Fruit fly (Drosophila melanogaster): ENCODE measurements around the gene GstT3.
A peak's percentile ranks its signal among the peaks of the same experiment; 100 is the strongest.

GstT3 gene

DNA sequence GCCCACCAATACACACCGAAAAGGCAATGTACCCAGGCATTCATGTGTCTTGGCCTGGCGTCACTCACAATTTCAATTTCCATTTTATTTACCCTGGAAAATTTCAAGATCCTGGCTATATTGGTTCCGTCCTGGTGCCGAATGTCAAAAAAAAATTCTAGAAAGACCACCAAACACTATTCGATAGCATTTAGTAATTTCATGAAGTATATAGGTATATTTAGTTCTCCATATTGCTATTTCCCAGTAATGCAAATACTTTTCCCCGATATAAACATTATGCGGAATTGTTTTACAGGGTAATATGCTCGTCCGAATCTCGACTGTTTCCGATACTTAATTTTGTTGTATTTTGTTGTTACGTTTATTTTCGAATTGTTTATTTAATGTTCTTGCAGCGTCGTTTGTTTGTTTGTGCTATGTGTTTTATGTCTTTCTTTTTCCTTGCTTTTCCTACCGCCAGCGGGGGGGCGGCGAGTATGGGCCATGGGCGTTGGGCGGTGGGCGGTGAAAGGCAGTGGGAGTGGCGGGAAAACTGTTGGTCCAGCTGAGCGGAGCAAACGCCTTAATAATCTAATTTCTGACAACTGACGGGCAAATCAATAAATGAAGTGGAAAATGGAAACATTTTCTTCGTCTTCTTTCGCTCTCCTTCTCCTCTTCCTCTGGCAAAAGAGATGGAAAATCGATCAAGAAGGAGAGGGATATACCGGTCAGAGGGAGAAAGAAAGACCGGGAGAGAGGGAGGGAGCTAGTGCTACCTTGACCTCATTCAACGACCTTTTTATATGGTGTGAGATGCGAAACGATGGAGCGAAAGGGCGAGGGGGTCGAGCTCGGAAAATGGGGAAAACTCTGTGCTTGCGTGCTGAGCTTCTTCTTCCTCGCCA, 28.8 kb downstream of the GstT3 start (continued):
- peak; percentile 39 for TF ChIP-seq scrt (GFP tag; optimal IDR thresholded peaks at IDR 0.05)
- TF ChIP-seq tup (GFP tag; optimal IDR thresholded peaks at IDR 0.05) = no peak
- no peak for TF ChIP-seq CG7987 (GFP tag; optimal IDR thresholded peaks at IDR 0.05)
- TF ChIP-seq Atf-2 (GFP tag; optimal IDR thresholded peaks at IDR 0.05) = peak; percentile 21
- TF ChIP-seq Mes4 (GFP tag; optimal IDR thresholded peaks at IDR 0.05) = peak; percentile 54
- TF ChIP-seq HLH4C (GFP tag; IDR thresholded peaks at IDR 0.05; ENCODE audit: partially characterized antibody) = no peak
- TF ChIP-seq CG10565 (GFP tag; optimal IDR thresholded peaks at IDR 0.05) = no peak
- TF ChIP-seq wdn (GFP tag; IDR thresholded peaks at IDR 0.05) = 0 out of 2 replicates have a peak, but pooled peaks have one; percentile 14
- TF ChIP-seq dmrt11E (tag; optimal IDR thresholded peaks at IDR 0.05) = peak; percentile 64
- peak; percentile 39 for TF ChIP-seq CG5245 (GFP tag; optimal IDR thresholded peaks at IDR 0.05)
- TF ChIP-seq CG1647 (GFP tag; optimal IDR thresholded peaks at IDR 0.05) = peak; percentile 38
- no peak for TF ChIP-seq CG2129 (GFP tag; IDR thresholded peaks at IDR 0.05; ENCODE audit: partially characterized antibody)
- TF ChIP-seq CG13424 (tag; optimal IDR thresholded peaks at IDR 0.05) = peak; percentile 66
- no peak for TF ChIP-seq CG8765 (GFP tag; IDR thresholded peaks at IDR 0.05)
- peak; percentile 56 for TF ChIP-seq en (GFP tag; optimal IDR thresholded peaks at IDR 0.05)
- peak; percentile 8 for TF ChIP-seq CG15073 (GFP tag; optimal IDR thresholded peaks at IDR 0.05)
- no peak for TF ChIP-seq ttk (GFP tag; IDR thresholded peaks at IDR 0.05)
- peak; percentile 52 for TF ChIP-seq pnt (GFP tag; optimal IDR thresholded peaks at IDR 0.05)
- TF ChIP-seq CG31365 (tag; optimal IDR thresholded peaks at IDR 0.05) = peak; percentile 11
- TF ChIP-seq stwl (tag; optimal IDR thresholded peaks at IDR 0.05) = no peak
- TF ChIP-seq CG32772 (GFP tag; IDR thresholded peaks at IDR 0.05) = peak; percentile 59; the same call in 1 of the 2 replicates
- no peak for TF ChIP-seq Bgb (GFP tag; IDR thresholded peaks at IDR 0.05; ENCODE audit: partially characterized antibody)
- no peak for TF ChIP-seq nerfin-2 (GFP tag; IDR thresholded peaks at IDR 0.05; ENCODE audit: partially characterized antibody)
- TF ChIP-seq chinmo (GFP tag; IDR thresholded peaks at IDR 0.05; ENCODE audit: partially characterized antibody) = no peak
- TF ChIP-seq CG15601 (tag; optimal IDR thresholded peaks at IDR 0.05) = peak; percentile 54
- peak; percentile 50; the same call in 1 of the 2 replicates for TF ChIP-seq CG6689 (GFP tag; IDR thresholded peaks at IDR 0.05)
- TF ChIP-seq Deaf1 (tag; optimal IDR thresholded peaks at IDR 0.05) = no peak
- peak; percentile 34 for TF ChIP-seq CG2202 (tag; optimal IDR thresholded peaks at IDR 0.05)
- TF ChIP-seq CG6765 (GFP tag; optimal IDR thresholded peaks at IDR 0.05) = no peak
- TF ChIP-seq MBD-R2 (GFP tag; IDR thresholded peaks at IDR 0.05) = no peak; the same call in 1 of the 2 replicates
- TF ChIP-seq lola (GFP tag; optimal IDR thresholded peaks at IDR 0.05) = peak in 1 of 3 experiments; percentile 72
- no peak for TF ChIP-seq CG11456 (GFP tag; IDR thresholded peaks at IDR 0.05)
- no peak for TF ChIP-seq Lhr (GFP tag; optimal IDR thresholded peaks at IDR 0.05)
- peak in 1 of 2 experiments; percentile 86 for TF ChIP-seq eve (GFP tag; optimal IDR thresholded peaks at IDR 0.05)
- TF ChIP-seq p53 (GFP tag; optimal IDR thresholded peaks at IDR 0.05) = no peak
- TF ChIP-seq CG2889 (GFP tag; IDR thresholded peaks at IDR 0.05) = no peak
- peak; percentile 70 for TF ChIP-seq PHDP (tag; optimal IDR thresholded peaks at IDR 0.05)
- TF ChIP-seq ind (GFP tag; optimal IDR thresholded peaks at IDR 0.05) = peak; percentile 57
- TF ChIP-seq pho (GFP tag; optimal IDR thresholded peaks at IDR 0.05) = peak; percentile 44
- peak; percentile 75 for TF ChIP-seq CG1832 (GFP tag; optimal IDR thresholded peaks at IDR 0.05)
- peak; percentile 24 for TF ChIP-seq dm (GFP tag; optimal IDR thresholded peaks at IDR 0.05)
- TF ChIP-seq CG7556 (GFP tag; optimal IDR thresholded peaks at IDR 0.05) = peak; percentile 63
- TF ChIP-seq CG16863 (GFP tag; optimal IDR thresholded peaks at IDR 0.05) = peak; percentile 70
- TF ChIP-seq tin (GFP tag; optimal IDR thresholded peaks at IDR 0.05) = peak; percentile 52
- TF ChIP-seq CG6854 (GFP tag; optimal IDR thresholded peaks at IDR 0.05) = peak; percentile 24
- no peak for TF ChIP-seq Nf-YA (GFP tag; IDR thresholded peaks at IDR 0.05)
- TF ChIP-seq Dad (GFP tag; optimal IDR thresholded peaks at IDR 0.05) = peak; percentile 28
- TF ChIP-seq ewg (GFP tag; optimal IDR thresholded peaks at IDR 0.05) = peak; percentile 49

Data from whole organism, embryonic.